Worm (Caenorhabditis elegans) whole organism, late embryonic: ENCODE results near the gene mth-1.

ENCODE experiments used
- ama-1 ChIP-seq: fragments of 150-350 bp; optimal IDR thresholded peaks from 2 replicates; lab custom pipeline; 2014
- ceh-2 ChIP-seq: sonication (generic microtip); optimal IDR thresholded peaks from 2 replicates; lab custom pipeline; 2016; ENCODE audit warnings: missing genotype, missing genetic modification characterization, missing compliant biosample characterization
- elt-2 ChIP-seq: sonication (generic microtip); optimal IDR thresholded peaks from 2 replicates; lab custom pipeline; 2016; ENCODE audit warnings: missing genetic modification reagents, missing genetic modification characterization, missing compliant biosample characterization
- lin-11 ChIP-seq: fragments of 200-800 bp; sonication (Bioruptor generic); optimal IDR thresholded peaks from 2 replicates; lab custom pipeline; 2018; ENCODE audit warnings: mild to moderate bottlenecking, missing genetic modification characterization, missing compliant biosample characterization
- madf-2 ChIP-seq: sonication (generic microtip); optimal IDR thresholded peaks from 2 replicates; lab custom pipeline; 2017; ENCODE audit warnings: missing genetic modification characterization, missing compliant biosample characterization
- mec-3 ChIP-seq: sonication (generic microtip); optimal IDR thresholded peaks from 2 replicates; lab custom pipeline; 2016; ENCODE audit warnings: borderline replicate concordance, missing genetic modification characterization, missing compliant biosample characterization
- nhr-11 ChIP-seq: fragments of 150-350 bp; optimal IDR thresholded peaks from 2 replicates; lab custom pipeline; 2014; ENCODE audit warnings: missing biosample characterization, missing genetic modification characterization
- pha-4 ChIP-seq: fragments of 150-350 bp; optimal IDR thresholded peaks from 2 replicates; lab custom pipeline; 2018; ENCODE audit warnings: missing biosample characterization, missing genetic modification reagents, missing genetic modification characterization
- pqm-1 ChIP-seq: sonication (generic microtip); optimal IDR thresholded peaks from 2 replicates; lab custom pipeline; 2016; ENCODE audit warnings: missing genetic modification characterization, missing compliant biosample characterization
- zip-5 ChIP-seq: sonication (generic microtip); optimal IDR thresholded peaks from 2 replicates; lab custom pipeline; 2016; ENCODE audit warnings: missing genetic modification characterization, missing compliant biosample characterization
- ztf-16 ChIP-seq: sonication (generic microtip); optimal IDR thresholded peaks from 2 replicates; lab custom pipeline; 2017; ENCODE audit warnings: missing genetic modification characterization, missing compliant biosample characterization

DNA sequence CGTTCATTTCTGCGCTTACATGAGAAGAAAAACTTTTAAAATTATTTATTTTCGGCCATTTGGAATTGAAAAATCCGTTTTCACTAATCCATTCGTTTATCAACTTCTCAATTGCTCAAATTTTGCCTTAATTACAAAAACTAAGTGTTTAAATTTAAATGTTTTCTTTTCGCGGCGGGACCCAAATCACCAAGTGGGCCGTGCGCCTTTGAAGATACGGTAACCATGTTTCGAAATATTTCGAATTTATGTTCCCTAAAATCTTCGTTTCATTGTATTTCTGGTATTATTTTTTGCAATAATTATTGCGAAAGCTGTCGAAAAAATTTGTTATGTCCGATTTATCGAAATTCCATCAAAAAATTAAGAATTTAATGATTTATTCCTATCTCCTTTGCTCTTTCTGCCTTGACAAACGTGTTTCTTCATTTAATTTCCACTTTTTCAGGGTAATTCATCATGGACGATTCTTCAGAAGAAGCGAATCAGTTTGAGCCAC lies 23.1 kb upstream of the mth-1 start, which contains the start of gene C16A11.4:
- TF ChIP-seq pha-4 (tag; lab: Kevin White, UChicago) = no peak
- no peak for TF ChIP-seq ztf-16 (tag; lab: Kevin White, UChicago)
- no peak for TF ChIP-seq nhr-11 (tag; lab: Kevin White, UChicago)
- TF ChIP-seq ama-1 (lab: Kevin White, UChicago) = no peak
- no peak for TF ChIP-seq madf-2
- no peak for TF ChIP-seq ceh-2 (tag; lab: Kevin White, UChicago)
- TF ChIP-seq mec-3 (tag; lab: Kevin White, UChicago) = no peak
- TF ChIP-seq elt-2 (tag; lab: Kevin White, UChicago) = no peak
- TF ChIP-seq lin-11 = no peak
- TF ChIP-seq zip-5 (tag; lab: Kevin White, UChicago) = no peak
- TF ChIP-seq pqm-1 (tag; lab: Kevin White, UChicago) = no peak
